Fruit fly (Drosophila melanogaster): ENCODE results near the gene twin.

twin gene

dm6 chr3R:24163556-24164022, 58.2 kb downstream of the twin start, which contains the start of gene Apc2 (continued):
- peak; percentile 74 for TF ChIP-seq CG7839 (tag; optimal IDR thresholded peaks at IDR 0.05)
- TF ChIP-seq CG14441 (GFP tag; IDR thresholded peaks at IDR 0.05), result peak; percentile 64; the same call in 1 of the 2 replicates
- no peak for TF ChIP-seq CG17568 (GFP tag; optimal IDR thresholded peaks at IDR 0.05)
- TF ChIP-seq H15 (GFP tag; IDR thresholded peaks at IDR 0.05), result no peak
- TF ChIP-seq gcm2 (GFP tag; optimal IDR thresholded peaks at IDR 0.05), result no peak
- TF ChIP-seq Kr (GFP tag; optimal IDR thresholded peaks at IDR 0.05), result no peak
- TF ChIP-seq cad (GFP tag; optimal IDR thresholded peaks at IDR 0.05), result no peak
- no peak for TF ChIP-seq CrebB (tag; optimal IDR thresholded peaks at IDR 0.05)
- peak; percentile 35; the same call in 1 of the 3 replicates for TF ChIP-seq CG7357 (GFP tag; IDR thresholded peaks at IDR 0.05)
- no peak for TF ChIP-seq CG11398 (GFP tag; optimal IDR thresholded peaks at IDR 0.05)
- TF ChIP-seq pfk (GFP tag; optimal IDR thresholded peaks at IDR 0.05), result no peak
- TF ChIP-seq CG1233 (GFP tag; optimal IDR thresholded peaks at IDR 0.05), result peak; percentile 51
- TF ChIP-seq sob (GFP tag; IDR thresholded peaks at IDR 0.05), result no peak; the same call in 1 of the 2 replicates
- peak; percentile 2 for TF ChIP-seq CG11723 (GFP tag; optimal IDR thresholded peaks at IDR 0.05)
- TF ChIP-seq aop (GFP tag; IDR thresholded peaks at IDR 0.05), result no peak
- peak; percentile 80 for TF ChIP-seq gem (tag; optimal IDR thresholded peaks at IDR 0.05)
- TF ChIP-seq Lim3 (GFP tag; IDR thresholded peaks at IDR 0.05), result no peak
- 0 out of 2 replicates have a peak, but pooled peaks have one; percentile 31 for TF ChIP-seq Dref (GFP tag; IDR thresholded peaks at IDR 0.05)
- peak; percentile 58 for TF ChIP-seq CG2116 (GFP tag; optimal IDR thresholded peaks at IDR 0.05)
- peak; percentile 55 for TF ChIP-seq CG30020 (tag; optimal IDR thresholded peaks at IDR 0.05)
- TF ChIP-seq Hmx (GFP tag; optimal IDR thresholded peaks at IDR 0.05), result no peak
- no peak for TF ChIP-seq Trl (optimal IDR thresholded peaks at IDR 0.05)
- peak; percentile 16 for TF ChIP-seq Trl (GFP tag; optimal IDR thresholded peaks at IDR 0.05)
- TF ChIP-seq CG8359 (GFP tag; optimal IDR thresholded peaks at IDR 0.05; ENCODE audit: borderline replicate concordance), result no peak
- TF ChIP-seq Meics (GFP tag; optimal IDR thresholded peaks at IDR 0.05), result peak; percentile 63
- peak; percentile 10 for TF ChIP-seq psq (GFP tag; optimal IDR thresholded peaks at IDR 0.05)
- peak; percentile 75 for TF ChIP-seq CG13287 (GFP tag; IDR thresholded peaks at IDR 0.05; ENCODE audit: partially characterized antibody)
- TF ChIP-seq nmo (GFP tag; optimal IDR thresholded peaks at IDR 0.05), result peak; percentile 77
- TF ChIP-seq dan (GFP tag; IDR thresholded peaks at IDR 0.05), result no peak
- TF ChIP-seq sc (optimal IDR thresholded peaks at IDR 0.05), result no peak
- TF ChIP-seq sc (GFP tag; optimal IDR thresholded peaks at IDR 0.05), result peak; percentile 37
- TF ChIP-seq Abd-B (GFP tag; optimal IDR thresholded peaks at IDR 0.05), result peak; percentile 72
- no peak for TF ChIP-seq emc (GFP tag; optimal IDR thresholded peaks at IDR 0.05)
- TF ChIP-seq abd-A (tag; optimal IDR thresholded peaks at IDR 0.05), result no peak
- no peak for TF ChIP-seq CG10274 (GFP tag; optimal IDR thresholded peaks at IDR 0.05)
- TF ChIP-seq fd96Cb (tag; optimal IDR thresholded peaks at IDR 0.05), result peak; percentile 62
- no peak for TF ChIP-seq mld (GFP tag; IDR thresholded peaks at IDR 0.05; ENCODE audit: partially characterized antibody)
- no peak for TF ChIP-seq CG3726 (GFP tag; IDR thresholded peaks at IDR 0.05)
- TF ChIP-seq CG10959 (GFP tag; IDR thresholded peaks at IDR 0.05), result no peak
- no peak for TF ChIP-seq Ravus (GFP tag; IDR thresholded peaks at IDR 0.05)
- no peak for TF ChIP-seq ham (GFP tag; IDR thresholded peaks at IDR 0.05)
- TF ChIP-seq lab (GFP tag; optimal IDR thresholded peaks at IDR 0.05), result peak; percentile 71
- 0 out of 3 replicates have a peak, but pooled peaks have one; percentile 8 for TF ChIP-seq gce (GFP tag; IDR thresholded peaks at IDR 0.05)
- no peak for TF ChIP-seq CG9215 (GFP tag; IDR thresholded peaks at IDR 0.05)
- TF ChIP-seq CG8281 (tag; optimal IDR thresholded peaks at IDR 0.05), result no peak
- peak; percentile 64 for TF ChIP-seq ttk (GFP tag; IDR thresholded peaks at IDR 0.05)
- TF ChIP-seq Spps (tag; optimal IDR thresholded peaks at IDR 0.05), result peak; percentile 23
- TF ChIP-seq CG8765 (GFP tag; IDR thresholded peaks at IDR 0.05), result no peak
- peak; percentile 38 to 64 for TF ChIP-seq Pdp1 (GFP tag; optimal IDR thresholded peaks at IDR 0.05)
- peak in 1 of 2 experiments; percentile 25 for TF ChIP-seq chif (GFP tag; optimal IDR thresholded peaks at IDR 0.05)
- TF ChIP-seq sim (GFP tag; IDR thresholded peaks at IDR 0.05), result no peak
